Fruit fly (Drosophila melanogaster) whole organism, embryonic: ENCODE results near the gene BckdhA.
A peak's percentile ranks its signal among the peaks of the same experiment; 100 is the strongest.

ENCODE experiments used
- ATbp ChIP-seq: fragments of 200-800 bp; sonication (Bioruptor generic); optimal IDR thresholded peaks from 2 replicates; lab custom pipeline; 2017; ENCODE audit warnings: missing biosample characterization, mild to moderate bottlenecking, missing genetic modification characterization, missing genetic modification reagents
- CG1024 ChIP-seq: fragments of 200-800 bp; sonication (Bioruptor generic); IDR thresholded peaks from 2 replicates; pipeline ENCODE4 v1.3.6; 2022; ENCODE audit warnings: missing biosample characterization, missing genetic modification characterization
- CG11247 ChIP-seq: fragments of 200-800 bp; sonication (Bioruptor generic); IDR thresholded peaks from 2 replicates; pipeline ENCODE4 v1.3.6; 2022; ENCODE audit warnings: missing biosample characterization, missing genetic modification characterization
- CG11504 ChIP-seq: fragments of 200-800 bp; sonication (Bioruptor generic); optimal IDR thresholded peaks from 3 replicates; lab custom pipeline; 2019; ENCODE audit warnings: missing biosample characterization, mild to moderate bottlenecking, missing genetic modification characterization, moderate library complexity
- CG13424 ChIP-seq: fragments of 200-800 bp; sonication (Bioruptor generic); optimal IDR thresholded peaks from 2 replicates; lab custom pipeline; 2019; ENCODE audit warnings: missing biosample characterization, mild to moderate bottlenecking, missing genetic modification characterization, moderate library complexity
- CG1529 ChIP-seq: fragments of 200-800 bp; sonication (Bioruptor generic); optimal IDR thresholded peaks from 3 replicates; lab custom pipeline; 2018; ENCODE audit warnings: missing biosample characterization, missing genetic modification characterization
- CG15696 ChIP-seq: fragments of 200-800 bp; sonication (Bioruptor generic); optimal IDR thresholded peaks from 2 replicates; lab custom pipeline; 2019; ENCODE audit warnings: missing biosample characterization, mild to moderate bottlenecking, missing genetic modification characterization, moderate library complexity
- CG1647 ChIP-seq: fragments of 200-800 bp; sonication (Bioruptor generic); optimal IDR thresholded peaks from 3 replicates; lab custom pipeline; 2016; ENCODE audit warnings: missing biosample characterization, missing genetic modification characterization
- CG18011 ChIP-seq: fragments of 200-800 bp; sonication (Bioruptor generic); optimal IDR thresholded peaks from 2 replicates; lab custom pipeline; 2017; ENCODE audit warnings: missing biosample characterization, missing genetic modification characterization, mild to moderate bottlenecking, moderate library complexity, missing genotype
- CG2120 ChIP-seq: fragments of 200-800 bp; sonication (Bioruptor generic); optimal IDR thresholded peaks from 3 replicates; lab custom pipeline; 2016; ENCODE audit warnings: missing biosample characterization, missing genetic modification characterization
- CG2129 ChIP-seq: fragments of 200-800 bp; sonication (Bioruptor generic); IDR thresholded peaks from 2 replicates; pipeline ENCODE4 v1.3.6; 2022; ENCODE audit warnings: missing biosample characterization, missing genetic modification characterization; ENCODE audit not compliant: partially characterized antibody
- CG2199 ChIP-seq: fragments of 200-800 bp; sonication (Bioruptor generic); IDR thresholded peaks from 3 replicates; pipeline ENCODE4 v1.3.6; 2022; ENCODE audit warnings: missing biosample characterization, missing genetic modification characterization
- CG32767 ChIP-seq: fragments of 200-800 bp; sonication (Bioruptor generic); IDR thresholded peaks from 2 replicates; pipeline ENCODE4 v1.3.6; 2022; ENCODE audit warnings: missing biosample characterization, missing genetic modification characterization
- CG4854 ChIP-seq: fragments of 200-800 bp; sonication (Bioruptor generic); optimal IDR thresholded peaks from 2 replicates; lab custom pipeline; 2016; ENCODE audit warnings: missing biosample characterization, missing genetic modification characterization, inconsistent platforms
- CG6689 ChIP-seq: fragments of 200-800 bp; sonication (Bioruptor generic); IDR thresholded peaks from 2 replicates; pipeline ENCODE4 v1.3.6; 2022; ENCODE audit warnings: missing biosample characterization, missing genetic modification characterization
- CG6765 ChIP-seq: fragments of 200-800 bp; sonication (Bioruptor generic); optimal IDR thresholded peaks from 3 replicates; lab custom pipeline; 2017; ENCODE audit warnings: missing biosample characterization, mild to moderate bottlenecking, missing genetic modification characterization
- CG6791 ChIP-seq: fragments of 200-800 bp; sonication (Bioruptor generic); IDR thresholded peaks from 3 replicates; pipeline ENCODE4 v1.3.6; 2022; ENCODE audit warnings: missing biosample characterization, missing genetic modification characterization; ENCODE audit not compliant: partially characterized antibody
- CG6813 ChIP-seq: fragments of 200-800 bp; sonication (Bioruptor generic); optimal IDR thresholded peaks from 2 replicates; lab custom pipeline; 2017; ENCODE audit warnings: missing biosample characterization, missing genetic modification characterization, mild to moderate bottlenecking, moderate library complexity, missing genetic modification reagents
- CG9609 ChIP-seq: fragments of 200-800 bp; sonication (Bioruptor generic); optimal IDR thresholded peaks from 3 replicates; lab custom pipeline; 2016; ENCODE audit warnings: missing biosample characterization, missing genetic modification characterization
- CG9876 ChIP-seq: fragments of 200-800 bp; sonication (Bioruptor generic); optimal IDR thresholded peaks from 2 replicates; lab custom pipeline; 2016; ENCODE audit warnings: missing biosample characterization, missing genetic modification characterization
- CoRest ChIP-seq: fragments of 200-800 bp; sonication (Bioruptor generic); optimal IDR thresholded peaks from 3 replicates; lab custom pipeline; 2018; ENCODE audit warnings: missing biosample characterization, mild to moderate bottlenecking, missing genetic modification characterization, moderate library complexity
- D19B ChIP-seq: fragments of 200-800 bp; sonication (Bioruptor generic); optimal IDR thresholded peaks from 2 replicates; lab custom pipeline; 2017; ENCODE audit warnings: missing biosample characterization, mild to moderate bottlenecking, missing genetic modification characterization
- Doc3 ChIP-seq: fragments of 200-800 bp; sonication (Bioruptor generic); IDR thresholded peaks from 3 replicates; pipeline ENCODE4 v1.3.6; 2022; ENCODE audit warnings: missing biosample characterization, missing genetic modification characterization; ENCODE audit not compliant: partially characterized antibody
- Gsc ChIP-seq: fragments of 200-800 bp; sonication (Bioruptor generic); IDR thresholded peaks from 2 replicates; pipeline ENCODE4 v1.3.6; 2022; ENCODE audit warnings: missing biosample characterization, missing genetic modification characterization
- HHEX ChIP-seq: fragments of 200-800 bp; sonication (Bioruptor generic); optimal IDR thresholded peaks from 3 replicates; lab custom pipeline; 2017; ENCODE audit warnings: missing biosample characterization, mild to moderate bottlenecking, missing genetic modification characterization, missing genetic modification reagents
- HLH3B ChIP-seq: fragments of 200-800 bp; sonication (Bioruptor generic); IDR thresholded peaks from 2 replicates; pipeline ENCODE4 v1.3.6; 2022; ENCODE audit warnings: missing biosample characterization, missing genetic modification characterization
- Meics ChIP-seq: fragments of 200-800 bp; sonication (Bioruptor generic); optimal IDR thresholded peaks from 2 replicates; lab custom pipeline; 2017; ENCODE audit warnings: missing biosample characterization, mild to moderate bottlenecking, missing genetic modification characterization
- Mes4 ChIP-seq: fragments of 200-800 bp; sonication (Bioruptor generic); optimal IDR thresholded peaks from 2 replicates; lab custom pipeline; 2016; ENCODE audit warnings: missing biosample characterization, missing genetic modification characterization
- Oli ChIP-seq: fragments of 200-800 bp; sonication (Bioruptor generic); optimal IDR thresholded peaks from 2 replicates; lab custom pipeline; 2018; ENCODE audit warnings: missing biosample characterization, mild to moderate bottlenecking, missing genetic modification characterization, moderate library complexity
- Optix ChIP-seq: fragments of 200-800 bp; sonication (Bioruptor generic); IDR thresholded peaks from 3 replicates; pipeline ENCODE4 v1.3.6; 2022; ENCODE audit warnings: missing biosample characterization, missing genetic modification characterization
- Rfx ChIP-seq: fragments of 200-800 bp; sonication (Bioruptor generic); IDR thresholded peaks from 2 replicates; pipeline ENCODE4 v1.3.6; 2022; ENCODE audit warnings: missing biosample characterization, missing genetic modification characterization
- Rx ChIP-seq: fragments of 200-800 bp; sonication (Bioruptor generic); IDR thresholded peaks from 2 replicates; pipeline ENCODE4 v1.3.6; 2022; ENCODE audit warnings: missing biosample characterization, missing genetic modification characterization
- Usf ChIP-seq: fragments of 200-800 bp; sonication (Bioruptor generic); optimal IDR thresholded peaks from 2 replicates; lab custom pipeline; 2017; ENCODE audit warnings: missing genotype, missing biosample characterization, missing genetic modification characterization
- Xbp1 ChIP-seq: fragments of 200-800 bp; sonication (Bioruptor generic); optimal IDR thresholded peaks from 3 replicates; lab custom pipeline; 2016; ENCODE audit warnings: missing biosample characterization, mild to moderate bottlenecking, missing genetic modification characterization
- abd-A ChIP-seq: fragments of 200-800 bp; sonication (Bioruptor generic); optimal IDR thresholded peaks from 3 replicates; lab custom pipeline; 2019; ENCODE audit warnings: missing biosample characterization, mild to moderate bottlenecking, missing genetic modification characterization, moderate library complexity
- az2 ChIP-seq: fragments of 200-800 bp; sonication (Bioruptor generic); optimal IDR thresholded peaks from 3 replicates; lab custom pipeline; 2016; ENCODE audit warnings: missing biosample characterization, missing genetic modification characterization
- btn ChIP-seq: fragments of 200-800 bp; sonication (Bioruptor generic); optimal IDR thresholded peaks from 2 replicates; lab custom pipeline; 2016; ENCODE audit warnings: missing biosample characterization, missing genetic modification characterization
- eve ChIP-seq, 2 experiments: fragments of >200 bp; optimal IDR thresholded peaks; 2 replicates each; lab custom pipeline; 2017; ENCODE audit warnings: missing biosample characterization in 2 of 2, missing genetic modification characterization in 2 of 2
- ewg ChIP-seq: fragments of 200-800 bp; sonication (Bioruptor generic); optimal IDR thresholded peaks from 3 replicates; lab custom pipeline; 2017; ENCODE audit warnings: mild to moderate bottlenecking, missing biosample characterization, missing genetic modification reagents, missing genetic modification characterization
- exex ChIP-seq: fragments of 200-800 bp; sonication (Bioruptor generic); optimal IDR thresholded peaks from 4 replicates; lab custom pipeline; 2018; ENCODE audit warnings: missing biosample characterization, mild to moderate bottlenecking, missing genetic modification characterization, moderate library complexity
- fd96Cb ChIP-seq: fragments of 200-800 bp; sonication (Bioruptor generic); optimal IDR thresholded peaks from 2 replicates; lab custom pipeline; 2018; ENCODE audit warnings: missing biosample characterization, mild to moderate bottlenecking, missing genetic modification characterization, moderate library complexity
- insv ChIP-seq, 2 experiments: fragments of 200-800 bp; sonication (Bioruptor generic); optimal IDR thresholded peaks; 3 replicates each; lab custom pipeline; 2016 to 2018; ENCODE audit warnings: missing biosample characterization in 2 of 2, missing genetic modification characterization in 2 of 2
- pita ChIP-seq: fragments of 200-800 bp; sonication (Bioruptor generic); optimal IDR thresholded peaks from 2 replicates; lab custom pipeline; 2017; ENCODE audit warnings: missing biosample characterization, mild to moderate bottlenecking, missing genetic modification characterization
- pzg ChIP-seq: fragments of 200-800 bp; sonication (Bioruptor generic); optimal IDR thresholded peaks from 3 replicates; lab custom pipeline; 2018; ENCODE audit warnings: missing biosample characterization, mild to moderate bottlenecking, missing genetic modification characterization, moderate library complexity
- row ChIP-seq: fragments of 200-800 bp; sonication (Bioruptor generic); IDR thresholded peaks from 3 replicates; pipeline ENCODE4 v1.3.6; 2022; ENCODE audit warnings: missing biosample characterization, missing genetic modification characterization
- seq ChIP-seq: fragments of 200-800 bp; sonication (Bioruptor generic); IDR thresholded peaks from 2 replicates; pipeline ENCODE4 v1.3.6; 2022; ENCODE audit warnings: missing biosample characterization, missing genetic modification characterization
- slou ChIP-seq: fragments of 200-800 bp; sonication (Bioruptor generic); optimal IDR thresholded peaks from 3 replicates; lab custom pipeline; 2016; ENCODE audit warnings: missing biosample characterization, missing genetic modification characterization
- sob ChIP-seq: fragments of 200-800 bp; sonication (Bioruptor generic); IDR thresholded peaks from 2 replicates; pipeline ENCODE4 v1.3.6; 2022; ENCODE audit warnings: missing biosample characterization, missing genetic modification characterization
- trh ChIP-seq: fragments of 200-800 bp; sonication (Bioruptor generic); optimal IDR thresholded peaks from 2 replicates; lab custom pipeline; 2016; ENCODE audit warnings: missing biosample characterization, missing genetic modification characterization
- tup ChIP-seq: fragments of 200-800 bp; sonication (Bioruptor generic); optimal IDR thresholded peaks from 2 replicates; lab custom pipeline; 2016; ENCODE audit warnings: missing biosample characterization, mild to moderate bottlenecking, missing genetic modification characterization, moderate library complexity

The BckdhA gene

dm6 chr3R:9550265-9551012 is 5.1 kb upstream of the BckdhA start (continued):
- TF ChIP-seq HLH3B (GFP tag; lab: Robert Waterston, UW) (no peak), CG32767 (GFP tag; lab: Robert Waterston, UW) (no peak), CG1647 (GFP tag; lab: Kevin White, UChicago) (no peak), CG4854 (GFP tag; lab: Kevin White, UChicago) (no peak), Rfx (GFP tag; lab: Robert Waterston, UW) (no peak), CG2129 (GFP tag; lab: Robert Waterston, UW) (no peak), CG6813 (GFP tag; lab: Kevin White, UChicago) (no peak), Rx (GFP tag; lab: Robert Waterston, UW) (no peak), sob (GFP tag; lab: Robert Waterston, UW) (no peak), Optix (no peak), Usf (no peak), pita (GFP tag; lab: Kevin White, UChicago) (no peak), CG1529 (GFP tag; lab: Kevin White, UChicago) (no peak), btn (GFP tag; lab: Kevin White, UChicago) (no peak), fd96Cb (tag; lab: Kevin White, UChicago) (no peak), trh (no peak), row (GFP tag; lab: Robert Waterston, UW) (no peak), CG15696 (tag; lab: Kevin White, UChicago) (peak; percentile 22), CG1024 (GFP tag; lab: Robert Waterston, UW) (no peak), CG18011 (no peak), CG11504 (tag; lab: Kevin White, UChicago) (no peak), CG9609 (GFP tag; lab: Kevin White, UChicago) (no peak), D19B (GFP tag; lab: Kevin White, UChicago) (no peak), ATbp (GFP tag; lab: Kevin White, UChicago) (peak; percentile 27), CG6765 (no peak), Meics (no peak), CG9876 (GFP tag; lab: Kevin White, UChicago) (no peak), Xbp1 (GFP tag; lab: Kevin White, UChicago) (no peak), Doc3 (GFP tag; lab: Robert Waterston, UW) (no peak), eve (GFP tag; optimal IDR thresholded peaks at IDR 0.05; lab: Kevin White, UChicago) (no peak), seq (GFP tag; lab: Robert Waterston, UW) (no peak), pzg (GFP tag; lab: Kevin White, UChicago) (no peak), CG13424 (tag; lab: Kevin White, UChicago) (peak; percentile 31), insv (GFP tag; optimal IDR thresholded peaks at IDR 0.05; lab: Kevin White, UChicago) (no peak), slou (GFP tag; lab: Kevin White, UChicago) (no peak), Gsc (no peak), Oli (tag; lab: Kevin White, UChicago) (no peak), abd-A (tag; lab: Kevin White, UChicago) (no peak), CoRest (tag; lab: Kevin White, UChicago) (no peak), exex (tag; lab: Kevin White, UChicago) (peak; percentile 39), ewg (GFP tag; lab: Kevin White, UChicago) (no peak), HHEX (GFP tag; lab: Kevin White, UChicago) (no peak), az2 (GFP tag; lab: Kevin White, UChicago) (no peak), CG11247 (GFP tag; lab: Robert Waterston, UW) (no peak), CG2199 (no peak), Mes4 (GFP tag; lab: Kevin White, UChicago) (no peak), CG6791 (GFP tag; lab: Robert Waterston, UW) (no peak), CG2120 (GFP tag; lab: Kevin White, UChicago) (no peak), tup (GFP tag; lab: Kevin White, UChicago) (no peak), CG6689 (no peak)
